Worm (Caenorhabditis elegans) whole organism, late embryonic: ENCODE results near the gene msp-33.

Source experiments
- C08G9.2 ChIP-seq: sonication (generic microtip); optimal IDR thresholded peaks from 2 replicates; lab custom pipeline; 2016; ENCODE audit warnings: mild to moderate bottlenecking, missing genetic modification characterization, moderate library complexity, missing compliant biosample characterization
- C38D4.7 ChIP-seq: fragments of 200-800 bp; sonication (Bioruptor generic); optimal IDR thresholded peaks from 2 replicates; lab custom pipeline; 2018; ENCODE audit warnings: mild to moderate bottlenecking, missing genetic modification characterization, moderate library complexity, missing compliant biosample characterization
- K09A11.1 ChIP-seq: sonication (generic microtip); optimal IDR thresholded peaks from 2 replicates; lab custom pipeline; 2017; ENCODE audit warnings: antibody characterized with exemption, mild to moderate bottlenecking, missing genetic modification characterization, missing compliant biosample characterization; ENCODE audit not compliant: insufficient read depth
- T23F11.4 ChIP-seq: fragments of 200-800 bp; sonication (Bioruptor generic); optimal IDR thresholded peaks from 2 replicates; lab custom pipeline; 2018; ENCODE audit warnings: mild to moderate bottlenecking, missing genetic modification characterization, missing compliant biosample characterization
- Y22D7AL.16 ChIP-seq: sonication (generic microtip); optimal IDR thresholded peaks from 2 replicates; lab custom pipeline; 2016; ENCODE audit warnings: missing genetic modification characterization, missing compliant biosample characterization
- ama-1 ChIP-seq: fragments of 150-350 bp; optimal IDR thresholded peaks from 2 replicates; lab custom pipeline; 2014
- ceh-48 ChIP-seq: sonication (generic microtip); optimal IDR thresholded peaks from 2 replicates; lab custom pipeline; 2016; ENCODE audit warnings: missing genetic modification characterization, inconsistent platforms, missing compliant biosample characterization
- che-1 ChIP-seq: sonication (generic microtip); optimal IDR thresholded peaks from 2 replicates; lab custom pipeline; 2016; ENCODE audit warnings: mild to moderate bottlenecking, missing genetic modification characterization, missing compliant biosample characterization
- dve-1 ChIP-seq: sonication (generic microtip); optimal IDR thresholded peaks from 2 replicates; lab custom pipeline; 2017; ENCODE audit warnings: antibody characterized with exemption, mild to moderate bottlenecking, missing genetic modification characterization, missing compliant biosample characterization
- elt-2 ChIP-seq: sonication (generic microtip); optimal IDR thresholded peaks from 2 replicates; lab custom pipeline; 2016; ENCODE audit warnings: missing genetic modification reagents, missing genetic modification characterization, missing compliant biosample characterization
- elt-4 ChIP-seq: sonication (generic microtip); optimal IDR thresholded peaks from 2 replicates; lab custom pipeline; 2016; ENCODE audit warnings: missing genetic modification characterization, missing compliant biosample characterization
- fkh-6 ChIP-seq: sonication (generic microtip); optimal IDR thresholded peaks from 2 replicates; lab custom pipeline; 2016; ENCODE audit warnings: missing genetic modification characterization, missing compliant biosample characterization
- hlh-6 ChIP-seq: sonication (generic microtip); optimal IDR thresholded peaks from 2 replicates; lab custom pipeline; 2016; ENCODE audit warnings: missing genotype, missing genetic modification characterization, missing compliant biosample characterization
- lin-11 ChIP-seq: fragments of 200-800 bp; sonication (Bioruptor generic); optimal IDR thresholded peaks from 2 replicates; lab custom pipeline; 2018; ENCODE audit warnings: mild to moderate bottlenecking, missing genetic modification characterization, missing compliant biosample characterization
- nfya-1 ChIP-seq: sonication (generic microtip); optimal IDR thresholded peaks from 2 replicates; lab custom pipeline; 2017; ENCODE audit warnings: missing genetic modification characterization, mild to moderate bottlenecking, missing compliant biosample characterization, antibody characterized with exemption, moderate library complexity
- nhr-11 ChIP-seq: fragments of 150-350 bp; optimal IDR thresholded peaks from 2 replicates; lab custom pipeline; 2014; ENCODE audit warnings: missing biosample characterization, missing genetic modification characterization
- pag-3 ChIP-seq: sonication (generic microtip); optimal IDR thresholded peaks from 2 replicates; lab custom pipeline; 2016; ENCODE audit warnings: missing compliant biosample characterization, missing genetic modification characterization, borderline replicate concordance
- pat-9 ChIP-seq: fragments of 200-800 bp; sonication (Bioruptor generic); optimal IDR thresholded peaks from 2 replicates; lab custom pipeline; 2018; ENCODE audit warnings: mild to moderate bottlenecking, missing genetic modification characterization, moderate library complexity, missing compliant biosample characterization
- pha-2 ChIP-seq: sonication (generic microtip); optimal IDR thresholded peaks from 2 replicates; lab custom pipeline; 2017; ENCODE audit warnings: mild to moderate bottlenecking, missing genetic modification characterization, missing compliant biosample characterization
- pha-4 ChIP-seq: fragments of 150-350 bp; optimal IDR thresholded peaks from 2 replicates; lab custom pipeline; 2018; ENCODE audit warnings: missing biosample characterization, missing genetic modification reagents, missing genetic modification characterization
- pros-1 ChIP-seq: fragments of 150-350 bp; optimal IDR thresholded peaks from 2 replicates; lab custom pipeline; 2014; ENCODE audit warnings: missing biosample characterization, missing genetic modification reagents, missing genetic modification characterization
- rnt-1 ChIP-seq: sonication (generic microtip); optimal IDR thresholded peaks from 2 replicates; lab custom pipeline; 2016; ENCODE audit warnings: missing genetic modification characterization, missing compliant biosample characterization
- sdc-2 ChIP-seq: sonication (generic microtip); optimal IDR thresholded peaks from 2 replicates; lab custom pipeline; 2016; ENCODE audit warnings: missing genotype, missing genetic modification characterization, missing compliant biosample characterization
- syd-9 ChIP-seq: sonication (generic microtip); optimal IDR thresholded peaks from 2 replicates; lab custom pipeline; 2016; ENCODE audit warnings: mild to moderate bottlenecking, missing genetic modification characterization, moderate library complexity, missing compliant biosample characterization
- tbx-2 ChIP-seq: sonication (generic microtip); optimal IDR thresholded peaks from 2 replicates; lab custom pipeline; 2016; ENCODE audit warnings: missing genetic modification characterization, missing compliant biosample characterization
- ttx-3 ChIP-seq: sonication (generic microtip); optimal IDR thresholded peaks from 2 replicates; lab custom pipeline; 2016; ENCODE audit warnings: missing genetic modification reagents, missing genetic modification characterization, missing compliant biosample characterization
- unc-3 ChIP-seq, 2 experiments: fragments of 200-800 bp in 1 of 2; sonication (Bioruptor generic) in 1 of 2; sonication (generic microtip) in 1 of 2; conservative IDR thresholded peaks in 1 of 2; optimal IDR thresholded peaks in 1 of 2; 2 replicates each; pipeline versions ENCODE4 v1.3.6 to Lab custom; 2016 to 2022; ENCODE audit warnings: missing compliant biosample characterization in 2 of 2, missing genetic modification characterization in 2 of 2, missing genetic modification reagents in 1 of 2
- unc-42 ChIP-seq: sonication (generic microtip); optimal IDR thresholded peaks from 2 replicates; lab custom pipeline; 2016; ENCODE audit warnings: missing genotype, missing genetic modification characterization, missing compliant biosample characterization
- ztf-16 ChIP-seq: sonication (generic microtip); optimal IDR thresholded peaks from 2 replicates; lab custom pipeline; 2017; ENCODE audit warnings: missing genetic modification characterization, missing compliant biosample characterization

The msp-33 gene

ce11 chrII:4892594-4892993 is at the start of gene msp-33:
TSS of gene msp-33 (minus strand) at chrII:4892694.
- TF ChIP-seq nhr-11 (no peak), elt-2 (no peak), pat-9 (tag; lab: Kevin White, UChicago) (no peak), C38D4.7 (GFP tag; lab: Kevin White, UChicago) (no peak), pag-3 (tag; lab: Kevin White, UChicago) (no peak), tbx-2 (tag; lab: Kevin White, UChicago) (no peak), ceh-48 (tag; lab: Kevin White, UChicago) (no peak)

- no peak for TF ChIP-seq pha-2 (tag; lab: Kevin White, UChicago)
- TF ChIP-seq rnt-1, result peak; percentile 27
- TF ChIP-seq ttx-3 (tag; lab: Kevin White, UChicago), result no peak
- TF ChIP-seq T23F11.4 (GFP tag; lab: Kevin White, UChicago), result no peak
- TF ChIP-seq unc-42 (tag; lab: Kevin White, UChicago), result peak; percentile 5
- no peak for TF ChIP-seq dve-1 (tag; lab: Kevin White, UChicago)
- no peak for TF ChIP-seq pat-9 (tag; lab: Kevin White, UChicago)
- no peak for TF ChIP-seq hlh-6 (tag; lab: Kevin White, UChicago)
- TF ChIP-seq K09A11.1, result no peak
These were observed 49.2 kb upstream of the msp-33 start, which contains the start of gene ZK546.19 for ce11 chrII:4941541-4942206. TSS of gene ZK546.19 (plus strand) at chrII:4941726.

- TF ChIP-seq syd-9 (tag; lab: Kevin White, UChicago) (no peak), pha-4 (tag; lab: Kevin White, UChicago) (no peak), lin-11 (tag; lab: Kevin White, UChicago) (no peak), fkh-6 (tag; lab: Kevin White, UChicago) (no peak), unc-3 (GFP tag; conservative IDR thresholded peaks at IDR 0.05; lab: Robert Waterston, UW) (no peak), unc-3 (tag; optimal IDR thresholded peaks at IDR 0.05; lab: Kevin White, UChicago) (no peak), Y22D7AL.16 (no peak), tbx-2 (tag; lab: Kevin White, UChicago) (no peak), C08G9.2 (no peak)
These were observed 48.6 kb upstream of the msp-33 start, which contains the start of gene cblc-1 for ce11 chrII:4941050-4941449. TSS of gene cblc-1 (minus strand) at chrII:4941150.

ce11 chrII:4937743-4938142 is 45.2 kb upstream of the msp-33 start, which contains the start of gene ZK546.4:
TSS of gene ZK546.4 (plus strand) at chrII:4938043.
- TF ChIP-seq ztf-16 (tag; lab: Kevin White, UChicago) (no peak), rnt-1 (no peak), che-1 (tag; lab: Kevin White, UChicago) (no peak), pat-9 (tag; lab: Kevin White, UChicago) (no peak), ttx-3 (tag; lab: Kevin White, UChicago) (no peak), nfya-1 (tag; lab: Kevin White, UChicago) (no peak), lin-11 (tag; lab: Kevin White, UChicago) (no peak), fkh-6 (tag; lab: Kevin White, UChicago) (no peak), pha-2 (tag; lab: Kevin White, UChicago) (no peak), ama-1 (lab: Kevin White, UChicago) (no peak), sdc-2 (no peak), pros-1 (tag; lab: Kevin White, UChicago) (no peak), elt-4 (tag; lab: Kevin White, UChicago) (no peak)

ce11 chrII:4935518-4935917 is 43.0 kb upstream of the msp-33 start, which contains the start of gene ZK546.5:
TSS of gene ZK546.5 (plus strand) at chrII:4935818.
- TF ChIP-seq unc-42 (tag; lab: Kevin White, UChicago), result peak; percentile 60
- peak; percentile 25 for TF ChIP-seq ceh-48 (tag; lab: Kevin White, UChicago)
- no peak for TF ChIP-seq lin-11 (tag; lab: Kevin White, UChicago)
